Worm (Caenorhabditis elegans) whole organism, midembryonic: ENCODE results near the gene vps-33.1.

Source experiments
- flt-1 ChIP-seq: fragments of 200-800 bp; sonication (Bioruptor generic); IDR thresholded peaks from 2 replicates; pipeline ENCODE4 v1.3.6; 2022; ENCODE audit warnings: missing genetic modification characterization, missing compliant biosample characterization
- klf-2 ChIP-seq: fragments of 200-800 bp; sonication (Bioruptor generic); conservative IDR thresholded peaks from 2 replicates; pipeline ENCODE4 v1.3.6; 2022; ENCODE audit warnings: missing genetic modification reagents, missing genetic modification characterization, missing compliant biosample characterization
- med-1 ChIP-seq: sonication (generic microtip); optimal IDR thresholded peaks from 2 replicates; lab custom pipeline; 2017; ENCODE audit warnings: missing genetic modification characterization, mild to moderate bottlenecking, missing compliant biosample characterization, antibody characterized with exemption, missing genetic modification reagents; ENCODE audit not compliant: insufficient read depth
- ztf-29 ChIP-seq: fragments of 200-800 bp; sonication (Bioruptor generic); IDR thresholded peaks from 2 replicates; pipeline ENCODE4 v1.3.6; 2022; ENCODE audit warnings: missing genetic modification reagents, missing genetic modification characterization, missing compliant biosample characterization

- TF ChIP-seq klf-2 (GFP tag; lab: Robert Waterston, UW) (no peak), ztf-29 (GFP tag; lab: Robert Waterston, UW) (no peak), med-1 (GFP tag; lab: Kevin White, UChicago) (no peak), flt-1 (GFP tag; lab: Robert Waterston, UW) (no peak)
Measured at ce11 chrIII:8709735-8710134, 9.0 kb downstream of the vps-33.1 start.
